Fruit fly (Drosophila melanogaster): ENCODE data around the gene Grp170.
A peak's percentile ranks its signal among the peaks of the same experiment; 100 is the strongest.

Grp170 gene

DNA sequence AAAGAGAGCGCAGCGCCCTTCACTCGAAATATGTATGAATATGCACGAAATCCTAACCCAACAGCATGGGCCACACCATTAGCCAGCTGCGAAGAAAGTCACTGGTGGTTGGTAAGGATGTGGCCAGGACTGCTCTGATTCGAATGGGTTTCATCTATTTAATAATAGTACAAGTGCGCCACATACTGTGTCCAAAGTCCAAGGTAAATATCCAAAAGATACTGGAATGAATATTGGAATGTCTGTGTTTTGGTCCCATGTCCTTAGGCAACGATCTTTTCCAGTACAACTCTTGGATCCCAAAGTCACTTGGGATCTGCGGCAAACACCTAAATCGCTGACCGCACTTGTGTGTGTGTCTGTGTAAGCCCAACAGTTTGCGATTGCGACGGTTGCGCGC is 31.4 kb upstream of the Grp170 start (continued):
- TF ChIP-seq slp2 (GFP tag; optimal IDR thresholded peaks at IDR 0.05) = peak; percentile 18
- TF ChIP-seq dpn (GFP tag; optimal IDR thresholded peaks at IDR 0.05) = peak; percentile 47 to 73
- TF ChIP-seq CG2129 (GFP tag; IDR thresholded peaks at IDR 0.05; ENCODE audit: partially characterized antibody) = no peak
- peak; percentile 38 for TF ChIP-seq Camta (GFP tag; optimal IDR thresholded peaks at IDR 0.05)
- TF ChIP-seq bab2 (GFP tag; optimal IDR thresholded peaks at IDR 0.05) = peak; percentile 39
- TF ChIP-seq wdn (GFP tag; IDR thresholded peaks at IDR 0.05) = no peak
- peak; percentile 23 for TF ChIP-seq CG8281 (tag; optimal IDR thresholded peaks at IDR 0.05)
- peak in 1 of 2 experiments; percentile 35 for TF ChIP-seq Eip74EF (GFP tag; optimal IDR thresholded peaks at IDR 0.05)
- no peak for TF ChIP-seq pan (optimal IDR thresholded peaks at IDR 0.05)
- TF ChIP-seq pan (GFP tag; optimal IDR thresholded peaks at IDR 0.05 in 1 of 2, IDR thresholded peaks at IDR 0.05 in 1 of 2) = peak in 1 of 2 experiments; percentile 76
- peak; percentile 30 to 64 for TF ChIP-seq bsh (GFP tag; optimal IDR thresholded peaks at IDR 0.05)
- TF ChIP-seq ab (GFP tag; optimal IDR thresholded peaks at IDR 0.05) = no peak
- no peak for TF ChIP-seq cwo (GFP tag; optimal IDR thresholded peaks at IDR 0.05)
- peak; percentile 50; the same call in 2 of the 3 replicates for TF ChIP-seq row (GFP tag; IDR thresholded peaks at IDR 0.05)
- peak; percentile 49 for TF ChIP-seq E2f1 (GFP tag; IDR thresholded peaks at IDR 0.05)
- TF ChIP-seq so (GFP tag; IDR thresholded peaks at IDR 0.05) = peak; percentile 64; the same call in 1 of the 3 replicates
- TF ChIP-seq org-1 (GFP tag; optimal IDR thresholded peaks at IDR 0.05) = peak; percentile 72
- TF ChIP-seq Max (GFP tag; optimal IDR thresholded peaks at IDR 0.05) = peak; percentile 55
- TF ChIP-seq mam (GFP tag; optimal IDR thresholded peaks at IDR 0.05) = peak; percentile 58
- no peak for TF ChIP-seq Hand (GFP tag; optimal IDR thresholded peaks at IDR 0.05)
- no peak for TF ChIP-seq HmgD (GFP tag; optimal IDR thresholded peaks at IDR 0.05)
- TF ChIP-seq p53 (GFP tag; optimal IDR thresholded peaks at IDR 0.05) = no peak
- TF ChIP-seq eyg (GFP tag; optimal IDR thresholded peaks at IDR 0.05) = peak; percentile 31
- TF ChIP-seq salm (tag; optimal IDR thresholded peaks at IDR 0.05) = peak; percentile 24
- TF ChIP-seq Ets65A (GFP tag) = peak; percentile 21
- peak; percentile 44 for TF ChIP-seq CG11723 (GFP tag; optimal IDR thresholded peaks at IDR 0.05)
- no peak for TF ChIP-seq chinmo (GFP tag; IDR thresholded peaks at IDR 0.05; ENCODE audit: partially characterized antibody)
- peak; percentile 61 for TF ChIP-seq vvl (GFP tag; IDR thresholded peaks at IDR 0.05)
- TF ChIP-seq pfk (GFP tag; optimal IDR thresholded peaks at IDR 0.05) = no peak
- TF ChIP-seq CG33557 (GFP tag; optimal IDR thresholded peaks at IDR 0.05) = no peak
- TF ChIP-seq ap (GFP tag; IDR thresholded peaks at IDR 0.05) = peak; percentile 28; the same call in 1 of the 2 replicates
- peak; percentile 73 for TF ChIP-seq tgo (GFP tag; IDR thresholded peaks at IDR 0.05)
- peak; percentile 74 for TF ChIP-seq CG14441 (GFP tag; IDR thresholded peaks at IDR 0.05)
- TF ChIP-seq Blimp-1 (GFP tag; optimal IDR thresholded peaks at IDR 0.05) = peak; percentile 21
- TF ChIP-seq CG9437 (GFP tag; optimal IDR thresholded peaks at IDR 0.05) = peak; percentile 53
- TF ChIP-seq az2 (GFP tag; optimal IDR thresholded peaks at IDR 0.05) = peak; percentile 41
- peak; percentile 28; the same call in 1 of the 3 replicates for TF ChIP-seq otp (GFP tag; IDR thresholded peaks at IDR 0.05)
- TF ChIP-seq grau (tag; optimal IDR thresholded peaks at IDR 0.05) = peak; percentile 58
- TF ChIP-seq CG3163 (GFP tag; optimal IDR thresholded peaks at IDR 0.05) = peak; percentile 45
- peak; percentile 81 for TF ChIP-seq CG11695 (GFP tag; IDR thresholded peaks at IDR 0.05)
- TF ChIP-seq CG18476 (GFP tag; optimal IDR thresholded peaks at IDR 0.05) = no peak
- TF ChIP-seq Dad (GFP tag; optimal IDR thresholded peaks at IDR 0.05) = peak; percentile 17
- peak; percentile 42 for TF ChIP-seq crc (GFP tag; optimal IDR thresholded peaks at IDR 0.05)
- peak; percentile 73 for TF ChIP-seq nau (GFP tag; optimal IDR thresholded peaks at IDR 0.05)
- peak; percentile 45 for TF ChIP-seq chn (GFP tag; optimal IDR thresholded peaks at IDR 0.05)
- TF ChIP-seq Lpt (GFP tag; optimal IDR thresholded peaks at IDR 0.05) = no peak
- peak; percentile 20 for TF ChIP-seq Abd-B (GFP tag; optimal IDR thresholded peaks at IDR 0.05)
- peak; percentile 14 for TF ChIP-seq CG8089 (GFP tag; optimal IDR thresholded peaks at IDR 0.05)
- TF ChIP-seq CG17328 (GFP tag; IDR thresholded peaks at IDR 0.05) = 0 out of 2 replicates have a peak, but pooled peaks have one; percentile 28
- peak; percentile 74 for TF ChIP-seq CG2678 (tag; optimal IDR thresholded peaks at IDR 0.05)
- peak; percentile 52 for TF ChIP-seq CG10979 (tag; optimal IDR thresholded peaks at IDR 0.05)

All from whole organism, embryonic.